Worm (Caenorhabditis elegans) whole organism, L2 larva: ENCODE results near the gene lin-25.
A peak's percentile ranks its signal among the peaks of the same experiment; 100 is the strongest.

Experiments used
- C34F6.9 ChIP-seq: fragments of 150-350 bp; optimal IDR thresholded peaks from 2 replicates; lab custom pipeline; 2014; ENCODE audit warnings: missing biosample characterization, missing genetic modification characterization
- F13H6.1 ChIP-seq: sonication (generic microtip); optimal IDR thresholded peaks from 2 replicates; lab custom pipeline; 2016; ENCODE audit warnings: missing genetic modification characterization, missing compliant biosample characterization
- R02D3.7 ChIP-seq: fragments of 150-350 bp; optimal IDR thresholded peaks from 2 replicates; lab custom pipeline; 2014; ENCODE audit warnings: missing biosample characterization, missing genetic modification characterization
- Y55F3AM.14 ChIP-seq: fragments of 200-800 bp; sonication (Bioruptor generic); optimal IDR thresholded peaks from 2 replicates; lab custom pipeline; 2018; ENCODE audit warnings: mild to moderate bottlenecking, missing genetic modification characterization, missing compliant biosample characterization
- ZK546.5 ChIP-seq: sonication (generic microtip); optimal IDR thresholded peaks from 2 replicates; lab custom pipeline; 2017; ENCODE audit warnings: missing biosample characterization, missing genetic modification characterization
- alr-1 ChIP-seq: fragments of 150-350 bp; optimal IDR thresholded peaks from 2 replicates; lab custom pipeline; 2014; ENCODE audit warnings: missing biosample characterization, missing genetic modification characterization
- ama-1 ChIP-seq: fragments of 150-350 bp; optimal IDR thresholded peaks from 2 replicates; lab custom pipeline; 2018; ENCODE audit warnings: inconsistent platforms
- blmp-1 ChIP-seq: sonication (generic microtip); optimal IDR thresholded peaks from 2 replicates; lab custom pipeline; 2017; ENCODE audit warnings: missing genetic modification characterization, mild to moderate bottlenecking, missing compliant biosample characterization, antibody characterized with exemption, moderate library complexity; ENCODE audit not compliant: insufficient read depth
- ceh-16 ChIP-seq: fragments of 150-350 bp; optimal IDR thresholded peaks from 2 replicates; lab custom pipeline; 2014; ENCODE audit warnings: missing biosample characterization, missing genetic modification characterization
- ceh-82 ChIP-seq: fragments of 150-350 bp; optimal IDR thresholded peaks from 2 replicates; lab custom pipeline; 2014; ENCODE audit warnings: missing biosample characterization, missing genetic modification characterization
- crh-2 ChIP-seq: sonication (generic microtip); optimal IDR thresholded peaks from 2 replicates; lab custom pipeline; 2017; ENCODE audit warnings: missing biosample characterization, missing genetic modification characterization
- dmd-4 ChIP-seq: sonication (generic microtip); optimal IDR thresholded peaks from 2 replicates; lab custom pipeline; 2017; ENCODE audit warnings: missing biosample characterization, missing genetic modification characterization
- egl-27 ChIP-seq: sonication (generic microtip); optimal IDR thresholded peaks from 3 replicates; lab custom pipeline; 2017; ENCODE audit warnings: missing biosample characterization, missing genetic modification reagents, missing genetic modification characterization
- elt-1 ChIP-seq: fragments of 150-350 bp; optimal IDR thresholded peaks from 2 replicates; lab custom pipeline; 2014; ENCODE audit warnings: missing biosample characterization, missing genetic modification characterization
- elt-3 ChIP-seq: sonication (generic microtip); optimal IDR thresholded peaks from 2 replicates; lab custom pipeline; 2017; ENCODE audit warnings: missing biosample characterization, missing genetic modification characterization
- fos-1 ChIP-seq: fragments of 150-350 bp; optimal IDR thresholded peaks from 2 replicates; lab custom pipeline; 2014; ENCODE audit warnings: missing biosample characterization, missing genetic modification characterization
- gmeb-1 ChIP-seq: fragments of 150-350 bp; optimal IDR thresholded peaks from 2 replicates; lab custom pipeline; 2014; ENCODE audit warnings: missing biosample characterization, missing genetic modification characterization
- lin-11 ChIP-seq: fragments of 150-350 bp; sonication (generic microtip); optimal IDR thresholded peaks from 2 replicates; lab custom pipeline; 2014; ENCODE audit warnings: missing biosample characterization, missing genetic modification characterization, inconsistent platforms, mixed read lengths
- lin-13 ChIP-seq: fragments of 150-350 bp; optimal IDR thresholded peaks from 2 replicates; lab custom pipeline; 2014; ENCODE audit warnings: missing biosample characterization, missing genetic modification reagents, missing genetic modification characterization
- lin-39 ChIP-seq: fragments of 150-350 bp; optimal IDR thresholded peaks from 2 replicates; lab custom pipeline; 2014; ENCODE audit warnings: missing biosample characterization, missing genetic modification reagents, missing genetic modification characterization
- lsy-2 ChIP-seq, 2 experiments: fragments of 150-350 bp in 1 of 2; sonication (generic microtip) in 1 of 2; optimal IDR thresholded peaks; 2 replicates each; lab custom pipeline; 2014 to 2017; ENCODE audit warnings: missing biosample characterization in 2 of 2, missing genetic modification characterization in 2 of 2
- mab-5 ChIP-seq: fragments of 150-350 bp; optimal IDR thresholded peaks from 2 replicates; lab custom pipeline; 2014; ENCODE audit warnings: missing biosample characterization, missing genetic modification characterization
- mdl-1 ChIP-seq, 2 experiments: fragments of 150-350 bp in 1 of 2; sonication (generic microtip) in 1 of 2; optimal IDR thresholded peaks; 2 replicates each; lab custom pipeline; 2017; ENCODE audit warnings: missing biosample characterization in 2 of 2, missing genetic modification characterization in 2 of 2
- nhr-10 ChIP-seq: sonication (generic microtip); optimal IDR thresholded peaks from 2 replicates; lab custom pipeline; 2017; ENCODE audit warnings: missing biosample characterization, missing genetic modification characterization
- nhr-11 ChIP-seq: fragments of 150-350 bp; optimal IDR thresholded peaks from 2 replicates; lab custom pipeline; 2014; ENCODE audit warnings: missing biosample characterization, missing genetic modification characterization
- nhr-12 ChIP-seq: fragments of 150-350 bp; optimal IDR thresholded peaks from 2 replicates; lab custom pipeline; 2014; ENCODE audit warnings: missing biosample characterization, missing genetic modification characterization
- nhr-129 ChIP-seq: fragments of 150-350 bp; optimal IDR thresholded peaks from 2 replicates; lab custom pipeline; 2014; ENCODE audit warnings: missing biosample characterization, missing genetic modification characterization
- nhr-21 ChIP-seq: fragments of 150-350 bp; optimal IDR thresholded peaks from 2 replicates; lab custom pipeline; 2014; ENCODE audit warnings: missing biosample characterization, missing genetic modification characterization
- nhr-23 ChIP-seq: fragments of 150-350 bp; optimal IDR thresholded peaks from 2 replicates; lab custom pipeline; 2014; ENCODE audit warnings: missing biosample characterization, missing genetic modification reagents, missing genetic modification characterization
- nhr-237 ChIP-seq: fragments of 150-350 bp; optimal IDR thresholded peaks from 2 replicates; lab custom pipeline; 2014; ENCODE audit warnings: missing biosample characterization, missing genetic modification characterization
- nhr-25 ChIP-seq: fragments of 150-350 bp; sonication (generic microtip); optimal IDR thresholded peaks from 3 replicates; lab custom pipeline; 2014; ENCODE audit warnings: missing biosample characterization, missing genetic modification characterization
- nhr-6 ChIP-seq: fragments of 150-350 bp; optimal IDR thresholded peaks from 2 replicates; lab custom pipeline; 2014; ENCODE audit warnings: missing biosample characterization, missing genetic modification characterization
- nhr-77 ChIP-seq: fragments of 150-350 bp; optimal IDR thresholded peaks from 2 replicates; lab custom pipeline; 2014; ENCODE audit warnings: missing biosample characterization, missing genetic modification characterization
- peb-1 ChIP-seq: fragments of 150-350 bp; optimal IDR thresholded peaks from 2 replicates; lab custom pipeline; 2014; ENCODE audit warnings: missing biosample characterization, missing genetic modification characterization
- sem-4 ChIP-seq: fragments of 150-350 bp; optimal IDR thresholded peaks from 2 replicates; lab custom pipeline; 2014; ENCODE audit warnings: missing biosample characterization, missing genetic modification reagents, missing genetic modification characterization
- skn-1 ChIP-seq: sonication (generic microtip); optimal IDR thresholded peaks from 2 replicates; lab custom pipeline; 2017; ENCODE audit warnings: missing biosample characterization, missing genetic modification characterization
- sma-3 ChIP-seq: sonication (generic microtip); optimal IDR thresholded peaks from 2 replicates; lab custom pipeline; 2016; ENCODE audit warnings: missing genetic modification reagents, missing genetic modification characterization, missing compliant biosample characterization
- sma-9 ChIP-seq, 2 experiments: fragments of 150-350 bp in 1 of 2; sonication (generic microtip) in 1 of 2; optimal IDR thresholded peaks; 2 replicates each; lab custom pipeline; 2014 to 2016; ENCODE audit warnings: missing genetic modification characterization in 2 of 2, mild to moderate bottlenecking in 1 of 2, missing biosample characterization in 1 of 2, missing compliant biosample characterization in 1 of 2, missing genetic modification reagents in 1 of 2, moderate library complexity in 1 of 2
- snpc-4 ChIP-seq: fragments of 150-350 bp; optimal IDR thresholded peaks from 2 replicates; lab custom pipeline; 2014; ENCODE audit warnings: missing biosample characterization, missing genetic modification characterization
- unc-39 ChIP-seq: fragments of 150-350 bp; optimal IDR thresholded peaks from 2 replicates; lab custom pipeline; 2014; ENCODE audit warnings: missing biosample characterization, missing genetic modification characterization
- unc-55 ChIP-seq: fragments of 150-350 bp; sonication (generic microtip); optimal IDR thresholded peaks from 3 replicates; lab custom pipeline; 2014; ENCODE audit warnings: missing biosample characterization, missing genetic modification reagents, missing genetic modification characterization
- unc-62 ChIP-seq: fragments of 150-350 bp; optimal IDR thresholded peaks from 2 replicates; lab custom pipeline; 2014; ENCODE audit warnings: missing biosample characterization, missing genetic modification reagents, missing genetic modification characterization
- zag-1 ChIP-seq: fragments of 150-350 bp; optimal IDR thresholded peaks from 2 replicates; lab custom pipeline; 2014; ENCODE audit warnings: missing biosample characterization, missing genetic modification characterization
- ztf-1 ChIP-seq: fragments of 200-800 bp; sonication (Bioruptor generic); conservative IDR thresholded peaks from 2 replicates; pipeline ENCODE4 v1.3.6; 2022; ENCODE audit warnings: missing genetic modification characterization, missing compliant biosample characterization
- ztf-11 ChIP-seq: sonication (generic microtip); optimal IDR thresholded peaks from 2 replicates; lab custom pipeline; 2017; ENCODE audit warnings: missing biosample characterization, missing genetic modification characterization
- ztf-4 ChIP-seq: fragments of 150-350 bp; optimal IDR thresholded peaks from 2 replicates; lab custom pipeline; 2014; ENCODE audit warnings: missing biosample characterization, missing genetic modification characterization

Gene lin-25

ce11 chrV:12635218-12635617, 14.5 kb upstream of the lin-25 start (continued):
- TF ChIP-seq unc-62 (GFP tag; lab: Kevin White, UChicago) (no peak), fos-1 (tag; lab: Kevin White, UChicago) (peak; percentile 15), C34F6.9 (tag; lab: Kevin White, UChicago) (peak; percentile 63), ceh-82 (tag; lab: Kevin White, UChicago) (no peak), sem-4 (no peak), sma-3 (GFP tag; lab: Kevin White, UChicago) (peak; percentile 92), egl-27 (tag; lab: Kevin White, UChicago) (no peak), elt-1 (tag; lab: Kevin White, UChicago) (no peak), ztf-11 (no peak), nhr-11 (tag; lab: Kevin White, UChicago) (no peak), dmd-4 (tag; lab: Kevin White, UChicago) (no peak), alr-1 (tag; lab: Kevin White, UChicago) (no peak), nhr-77 (tag; lab: Kevin White, UChicago) (no peak), ama-1 (lab: Kevin White, UChicago) (no peak), nhr-6 (tag; lab: Kevin White, UChicago) (no peak), sma-9 (GFP tag; optimal IDR thresholded peaks at IDR 0.05; lab: Kevin White, UChicago) (peak; percentile 91), sma-9 (tag; optimal IDR thresholded peaks at IDR 0.05; lab: Kevin White, UChicago) (no peak), nhr-21 (tag; lab: Kevin White, UChicago) (peak; percentile 22), zag-1 (tag; lab: Kevin White, UChicago) (no peak)

DNA sequence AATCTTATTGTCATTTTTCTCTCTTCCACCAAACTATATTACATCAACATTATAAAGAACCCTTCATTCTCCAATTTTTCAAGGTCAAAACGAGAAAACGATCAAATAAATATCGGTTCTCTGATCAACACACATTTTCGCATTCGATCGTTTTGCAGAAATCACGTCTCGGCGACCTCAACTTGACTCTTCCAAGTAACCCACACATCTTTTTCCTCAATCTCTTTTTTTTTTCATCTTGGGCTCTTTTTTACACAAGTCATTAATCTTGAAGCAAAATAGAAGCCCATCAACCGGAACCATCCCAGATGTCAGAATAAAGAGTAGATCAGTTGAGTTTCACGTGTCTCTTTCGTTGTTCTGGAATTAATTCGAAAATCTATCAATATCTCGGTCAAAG, 13.5 kb upstream of the lin-25 start:
- no peak for TF ChIP-seq sma-3 (GFP tag; lab: Kevin White, UChicago)
- TF ChIP-seq ama-1 (lab: Kevin White, UChicago): no peak
- no peak for TF ChIP-seq fos-1 (tag; lab: Kevin White, UChicago)
- TF ChIP-seq crh-2 (tag; lab: Kevin White, UChicago): peak; percentile 16
- TF ChIP-seq gmeb-1 (tag; lab: Kevin White, UChicago): no peak
- TF ChIP-seq mab-5 (tag; lab: Kevin White, UChicago): peak; percentile 17
- peak; percentile 62 for TF ChIP-seq sma-9 (GFP tag; optimal IDR thresholded peaks at IDR 0.05; lab: Kevin White, UChicago)
- TF ChIP-seq sma-9 (tag; optimal IDR thresholded peaks at IDR 0.05; lab: Kevin White, UChicago): no peak
- no peak for TF ChIP-seq R02D3.7 (tag; lab: Kevin White, UChicago)
- TF ChIP-seq lsy-2 (tag; optimal IDR thresholded peaks at IDR 0.05; lab: Kevin White, UChicago): peak in 1 of 2 experiments; percentile 31
- no peak for TF ChIP-seq nhr-77 (tag; lab: Kevin White, UChicago)
- no peak for TF ChIP-seq alr-1 (tag; lab: Kevin White, UChicago)
- no peak for TF ChIP-seq snpc-4 (tag; lab: Kevin White, UChicago)
- peak; percentile 71 for TF ChIP-seq nhr-25 (tag; lab: Kevin White, UChicago)
- TF ChIP-seq ztf-11: no peak
- TF ChIP-seq ztf-4 (tag; lab: Kevin White, UChicago): no peak
- no peak for TF ChIP-seq nhr-237 (tag; lab: Kevin White, UChicago)
- no peak for TF ChIP-seq lin-39 (tag; lab: Kevin White, UChicago)
- TF ChIP-seq sem-4: peak; percentile 24
- no peak for TF ChIP-seq skn-1 (tag; lab: Kevin White, UChicago)
- TF ChIP-seq C34F6.9 (tag; lab: Kevin White, UChicago): peak; percentile 3
- no peak for TF ChIP-seq lin-13 (GFP tag; lab: Kevin White, UChicago)
- peak; percentile 55 for TF ChIP-seq nhr-129 (tag; lab: Kevin White, UChicago)
- TF ChIP-seq F13H6.1 (tag; lab: Kevin White, UChicago): peak; percentile 41
- no peak for TF ChIP-seq elt-1 (tag; lab: Kevin White, UChicago)
- no peak for TF ChIP-seq blmp-1 (tag; lab: Kevin White, UChicago)
- TF ChIP-seq elt-3 (tag; lab: Kevin White, UChicago): no peak
- TF ChIP-seq ZK546.5 (tag; lab: Kevin White, UChicago): no peak

DNA sequence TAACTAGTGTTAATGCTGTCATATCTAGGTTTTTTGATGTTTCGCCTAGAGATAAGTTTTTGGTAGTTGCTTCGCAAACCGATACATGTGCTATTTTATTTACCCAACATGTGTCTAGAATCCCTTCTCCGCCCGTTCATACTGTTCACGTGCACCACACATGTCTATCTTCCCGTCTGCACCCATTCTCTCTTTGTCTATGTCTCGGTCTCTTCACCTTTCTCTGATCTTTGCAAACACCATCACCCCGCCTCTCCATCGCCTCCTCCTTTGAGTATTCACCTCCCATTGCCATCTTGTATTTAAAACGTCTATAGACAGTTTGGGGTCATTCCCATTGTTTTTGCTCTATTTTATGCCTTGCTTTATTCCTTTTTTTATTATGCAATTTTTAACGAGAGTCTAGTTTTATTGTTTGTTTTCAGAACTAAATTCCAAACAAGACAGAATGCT, 12.5 kb upstream of the lin-25 start, which contains the start of gene F56H9.2:
TSS of gene F56H9.2 (plus strand) at position 426 of the 453 bp plus-strand sequence.
- TF ChIP-seq nhr-10 (tag; lab: Kevin White, UChicago) (no peak), ceh-16 (tag; lab: Kevin White, UChicago) (peak; percentile 57), mdl-1 (tag; optimal IDR thresholded peaks at IDR 0.05; lab: Kevin White, UChicago) (peak; percentile 66 to 80), nhr-23 (no peak), nhr-129 (tag; lab: Kevin White, UChicago) (peak; percentile 90), nhr-237 (tag; lab: Kevin White, UChicago) (no peak), unc-62 (GFP tag; lab: Kevin White, UChicago) (no peak), dmd-4 (tag; lab: Kevin White, UChicago) (no peak), gmeb-1 (tag; lab: Kevin White, UChicago) (peak; percentile 68), mab-5 (tag; lab: Kevin White, UChicago) (no peak), ztf-1 (GFP tag; lab: Robert Waterston, UW) (no peak), elt-1 (tag; lab: Kevin White, UChicago) (no peak), blmp-1 (tag; lab: Kevin White, UChicago) (peak; percentile 79), unc-55 (GFP tag; lab: Kevin White, UChicago) (peak; percentile 39), unc-39 (tag; lab: Kevin White, UChicago) (no peak), lsy-2 (tag; optimal IDR thresholded peaks at IDR 0.05; lab: Kevin White, UChicago) (peak in 1 of 2 experiments; percentile 60), nhr-12 (tag; lab: Kevin White, UChicago) (no peak), peb-1 (tag; lab: Kevin White, UChicago) (no peak), nhr-77 (tag; lab: Kevin White, UChicago) (no peak), lin-13 (GFP tag; lab: Kevin White, UChicago) (peak; percentile 47), crh-2 (tag; lab: Kevin White, UChicago) (peak; percentile 65), snpc-4 (tag; lab: Kevin White, UChicago) (no peak), Y55F3AM.14 (GFP tag; lab: Kevin White, UChicago) (peak; percentile 75), lin-11 (tag; lab: Kevin White, UChicago) (no peak), skn-1 (tag; lab: Kevin White, UChicago) (no peak), lin-39 (tag; lab: Kevin White, UChicago) (no peak)
